Fruit fly (Drosophila melanogaster) Kc167 (cell line): ENCODE data around the gene Oamb.

ENCODE experiments used
- Myc ChIP-seq: fragments of >200 bp; optimal IDR thresholded peaks from 2 replicates; lab custom pipeline; 2017; ENCODE audit warnings: missing external identifiers
- Sin3A ChIP-seq: fragments of >200 bp; optimal IDR thresholded peaks from 2 replicates; lab custom pipeline; 2018; ENCODE audit warnings: missing external identifiers
- h ChIP-seq: fragments of >200 bp; optimal IDR thresholded peaks from 3 replicates; lab custom pipeline; 2018; ENCODE audit warnings: missing external identifiers
- insv ChIP-seq: fragments of >200 bp; optimal IDR thresholded peaks from 3 replicates; lab custom pipeline; 2018; ENCODE audit warnings: missing external identifiers
- psq ChIP-seq: fragments of >200 bp; optimal IDR thresholded peaks from 2 replicates; lab custom pipeline; 2017; ENCODE audit warnings: missing external identifiers
- ttk ChIP-seq: sonication (Bioruptor generic); optimal IDR thresholded peaks from 2 replicates; lab custom pipeline; 2017; ENCODE audit warnings: missing external identifiers

DNA sequence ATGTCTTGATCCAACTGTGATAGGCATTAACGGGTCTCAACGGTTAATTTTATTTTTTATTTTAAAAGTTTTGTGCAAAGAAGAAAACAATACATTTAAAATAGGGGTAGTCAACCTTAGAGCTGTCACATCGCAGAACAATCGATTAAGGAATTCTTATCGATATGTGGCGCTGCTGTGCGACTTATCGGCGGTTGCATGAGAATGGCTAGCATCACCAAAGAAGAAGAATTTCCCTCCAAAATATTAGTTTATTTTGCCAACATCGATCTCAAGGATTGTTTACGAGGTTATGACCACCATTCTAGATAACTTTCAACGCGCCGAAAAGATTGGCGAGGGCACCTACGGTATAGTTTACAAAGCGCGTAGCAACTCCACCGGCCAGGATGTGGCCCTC is 21.0 kb upstream of the Oamb start, which contains the start of gene Cdk2:
- TF ChIP-seq h (lab: Kevin White, UChicago) (no peak), insv (lab: Kevin White, UChicago) (no peak), psq (lab: Kevin White, UChicago) (no peak), Sin3A (lab: Kevin White, UChicago) (no peak), Myc (lab: Kevin White, UChicago) (no peak), ttk (lab: Kevin White, UChicago) (no peak)
